Fruit fly (Drosophila melanogaster): Measurements from ENCODE around the gene jub.
A peak's percentile ranks its signal among the peaks of the same experiment; 100 is the strongest.

Gene jub

dm6 chrX:13817418-13818171 is 12.5 kb downstream of the jub start (continued):
- peak; percentile 24 for TF ChIP-seq Bteb2 (GFP tag; optimal IDR thresholded peaks at IDR 0.05)
- TF ChIP-seq Rfx (GFP tag; IDR thresholded peaks at IDR 0.05), result peak; percentile 48
- TF ChIP-seq CG18262 (tag; optimal IDR thresholded peaks at IDR 0.05), result peak; percentile 36
- TF ChIP-seq Bgb (GFP tag; IDR thresholded peaks at IDR 0.05; ENCODE audit: partially characterized antibody), result no peak
- no peak for TF ChIP-seq Hey (tag; optimal IDR thresholded peaks at IDR 0.05)
- TF ChIP-seq odd (GFP tag; optimal IDR thresholded peaks at IDR 0.05), result peak; percentile 21
- peak; percentile 39; the same call in 1 of the 3 replicates for TF ChIP-seq CG17361 (GFP tag; IDR thresholded peaks at IDR 0.05)
- peak; percentile 18 for TF ChIP-seq CG15514 (GFP tag; optimal IDR thresholded peaks at IDR 0.05)
- peak; percentile 17 for TF ChIP-seq cwo (GFP tag; optimal IDR thresholded peaks at IDR 0.05)
- TF ChIP-seq Pdp1 (GFP tag; optimal IDR thresholded peaks at IDR 0.05), result peak in 1 of 2 experiments; percentile 4
- TF ChIP-seq CG34422 (GFP tag; IDR thresholded peaks at IDR 0.05), result no peak
- TF ChIP-seq chinmo (GFP tag; IDR thresholded peaks at IDR 0.05; ENCODE audit: partially characterized antibody), result peak; percentile 66; the same call in 1 of the 4 replicates
- peak; percentile 70 for TF ChIP-seq CG15269 (tag; optimal IDR thresholded peaks at IDR 0.05)
- TF ChIP-seq CG33557 (GFP tag; optimal IDR thresholded peaks at IDR 0.05), result no peak
- 0 out of 2 replicates have a peak, but pooled peaks have one; percentile 18 for TF ChIP-seq CG10366 (GFP tag; IDR thresholded peaks at IDR 0.05)
- no peak for TF ChIP-seq Elba2 (GFP tag; optimal IDR thresholded peaks at IDR 0.05)
- no peak for TF ChIP-seq CG4707 (GFP tag; optimal IDR thresholded peaks at IDR 0.05)
- peak; percentile 26 for TF ChIP-seq CG1602 (GFP tag; optimal IDR thresholded peaks at IDR 0.05)
- TF ChIP-seq BtbVII (GFP tag; optimal IDR thresholded peaks at IDR 0.05), result peak; percentile 49
- 0 out of 2 replicates have a peak, but pooled peaks have one; percentile 32 for TF ChIP-seq esg (GFP tag; conservative IDR thresholded peaks at IDR 0.05)
- TF ChIP-seq Xrp1 (GFP tag; IDR thresholded peaks at IDR 0.05), result peak; percentile 60
- TF ChIP-seq Scr (GFP tag; IDR thresholded peaks at IDR 0.05; ENCODE audit: partially characterized antibody), result no peak
- TF ChIP-seq repo (GFP tag; optimal IDR thresholded peaks at IDR 0.05), result no peak
- TF ChIP-seq CG10979 (tag; optimal IDR thresholded peaks at IDR 0.05), result no peak
- no peak for TF ChIP-seq toy (GFP tag; IDR thresholded peaks at IDR 0.05)
- TF ChIP-seq tll (GFP tag; optimal IDR thresholded peaks at IDR 0.05), result no peak
- peak; percentile 5 for TF ChIP-seq CG1603 (tag; optimal IDR thresholded peaks at IDR 0.05)
- TF ChIP-seq nmo (GFP tag; optimal IDR thresholded peaks at IDR 0.05), result peak; percentile 10
- peak; percentile 62; the same call in 2 of the 3 replicates for TF ChIP-seq row (GFP tag; IDR thresholded peaks at IDR 0.05)
- no peak for TF ChIP-seq jing (GFP tag; optimal IDR thresholded peaks at IDR 0.05)
- peak; percentile 5 for TF ChIP-seq Deaf1 (tag; optimal IDR thresholded peaks at IDR 0.05)
- TF ChIP-seq Ada2b (GFP tag; IDR thresholded peaks at IDR 0.05), result peak; percentile 58; the same call in 1 of the 2 replicates
- no peak for TF ChIP-seq bowl (GFP tag; IDR thresholded peaks at IDR 0.05)
- TF ChIP-seq CG18619 (GFP tag; optimal IDR thresholded peaks at IDR 0.05), result peak; percentile 36
- TF ChIP-seq az2 (GFP tag; optimal IDR thresholded peaks at IDR 0.05), result peak; percentile 10
- TF ChIP-seq Fer3 (tag; optimal IDR thresholded peaks at IDR 0.05), result peak; percentile 52
- TF ChIP-seq Dip3 (GFP tag; optimal IDR thresholded peaks at IDR 0.05), result peak; percentile 5
- TF ChIP-seq CG31441 (GFP tag; IDR thresholded peaks at IDR 0.05), result no peak
- TF ChIP-seq Awh (GFP tag; IDR thresholded peaks at IDR 0.05), result peak; percentile 23; the same call in 1 of the 2 replicates
- no peak for TF ChIP-seq CG42726 (GFP tag; IDR thresholded peaks at IDR 0.05; ENCODE audit: partially characterized antibody)
- TF ChIP-seq CG17328 (GFP tag; IDR thresholded peaks at IDR 0.05), result peak; percentile 23; the same call in 1 of the 2 replicates
- TF ChIP-seq CG4360 (GFP tag; IDR thresholded peaks at IDR 0.05), result no peak
- TF ChIP-seq CG7987 (GFP tag; optimal IDR thresholded peaks at IDR 0.05), result no peak
- TF ChIP-seq CG14710 (tag; optimal IDR thresholded peaks at IDR 0.05), result no peak
- TF ChIP-seq CG6254 (GFP tag; optimal IDR thresholded peaks at IDR 0.05), result no peak
- TF ChIP-seq grau (tag; optimal IDR thresholded peaks at IDR 0.05), result peak; percentile 63
- no peak for TF ChIP-seq yki (optimal IDR thresholded peaks at IDR 0.05)
- peak; percentile 73 for TF ChIP-seq gem (tag; optimal IDR thresholded peaks at IDR 0.05)

Data from whole organism, embryonic.